Fruit fly (Drosophila melanogaster) whole organism, larva: ENCODE results near the gene Cyp12a4.
A peak's percentile ranks its signal among the peaks of the same experiment; 100 is the strongest.

Experiments
- noc ChIP-seq: fragments of 200-800 bp; sonication (Bioruptor generic); optimal IDR thresholded peaks from 3 replicates; lab custom pipeline; 2019; ENCODE audit warnings: missing biosample characterization, mild to moderate bottlenecking, missing genetic modification characterization, moderate library complexity

Gene Cyp12a4

dm6 chr3R:19105821-19106220 lies 29.1 kb upstream of the Cyp12a4 start:
- no peak for TF ChIP-seq noc (tag; lab: Kevin White, UChicago)

DNA sequence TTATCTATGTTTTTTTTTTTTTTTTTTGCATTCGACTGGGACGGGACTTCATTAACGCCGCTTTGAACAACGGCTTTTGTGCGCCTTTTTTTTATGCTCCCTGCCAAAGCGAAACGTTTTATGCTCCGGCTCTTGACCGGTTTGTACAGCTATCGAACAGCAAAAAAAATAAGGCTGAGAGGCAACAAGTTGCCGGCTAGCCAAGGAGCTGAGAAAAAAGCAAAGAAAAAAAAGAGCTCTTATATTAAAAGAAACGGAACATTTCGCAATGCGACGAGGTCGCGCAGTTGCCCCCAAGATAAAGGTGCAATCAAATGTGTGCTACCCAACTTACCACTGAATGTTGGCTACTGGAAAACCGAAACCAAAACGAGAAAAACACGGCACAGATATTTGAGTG lies 28.5 kb upstream of the Cyp12a4 start:
- TF ChIP-seq noc (tag; lab: Kevin White, UChicago) = no peak

dm6 chr3R:19107058-19107457 lies 27.9 kb upstream of the Cyp12a4 start:
- no peak for TF ChIP-seq noc (tag; lab: Kevin White, UChicago)

DNA sequence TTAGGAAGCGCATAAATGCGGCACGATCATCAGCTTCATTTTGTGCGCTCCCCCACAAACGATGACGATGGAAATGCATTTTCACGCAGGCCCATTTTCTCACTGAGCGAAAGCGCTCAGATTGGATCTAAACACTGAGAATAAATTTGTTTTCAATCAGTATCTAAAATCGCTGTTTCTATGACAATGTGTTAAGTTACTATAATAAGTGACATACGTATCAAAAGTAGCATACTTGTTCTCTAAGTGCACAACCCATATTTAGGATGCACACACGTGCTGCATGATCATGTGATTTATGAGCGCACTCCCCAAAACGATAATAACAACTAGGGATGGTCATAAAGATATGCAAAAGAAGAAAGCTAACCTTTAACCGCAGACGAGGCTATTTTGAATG lies 26.8 kb upstream of the Cyp12a4 start:
- no peak for TF ChIP-seq noc (tag; lab: Kevin White, UChicago)

DNA sequence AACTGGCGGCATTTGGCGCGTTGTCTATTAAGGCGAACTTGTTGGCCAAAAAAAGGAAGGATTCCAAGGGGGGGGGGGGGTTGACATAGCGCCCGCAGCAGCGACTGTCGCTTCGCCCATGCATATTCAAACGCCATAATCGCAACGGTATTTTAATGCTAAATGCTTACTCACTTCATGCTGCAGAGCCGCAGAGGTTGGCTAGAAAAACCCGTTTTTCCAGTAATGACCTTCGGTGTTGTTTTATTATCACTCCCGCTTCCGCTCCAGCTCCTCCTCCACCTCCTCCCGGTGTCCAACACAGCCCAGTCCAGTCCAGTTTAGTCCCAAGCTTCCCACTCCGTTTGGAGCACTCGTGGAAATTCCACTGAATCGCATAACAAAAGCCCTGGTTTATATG lies 23.8 kb upstream of the Cyp12a4 start:
- no peak for TF ChIP-seq noc (tag; lab: Kevin White, UChicago)

DNA sequence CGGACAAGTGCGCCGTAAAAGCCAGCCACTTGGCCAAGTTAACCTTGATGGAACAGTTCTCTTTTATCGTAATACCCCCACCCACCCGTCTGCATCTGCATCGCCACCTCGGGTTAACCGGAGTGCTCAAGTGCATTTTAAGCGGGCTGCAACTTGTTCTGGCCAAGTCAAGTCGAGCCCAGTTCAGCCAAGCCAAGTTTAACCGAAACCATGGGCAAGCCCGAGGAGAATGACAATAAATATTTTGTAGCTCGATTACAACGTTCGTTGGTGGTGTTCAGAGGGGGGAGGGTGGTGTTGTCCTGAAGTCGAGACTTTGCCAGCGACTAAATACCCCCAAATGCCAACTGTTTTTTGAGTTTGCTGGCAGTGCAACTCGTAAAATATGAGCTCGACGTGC lies 22.6 kb upstream of the Cyp12a4 start:
- TF ChIP-seq noc (tag; lab: Kevin White, UChicago) = no peak

dm6 chr3R:19113836-19114235 lies 21.1 kb upstream of the Cyp12a4 start:
- TF ChIP-seq noc (tag; lab: Kevin White, UChicago) = no peak

DNA sequence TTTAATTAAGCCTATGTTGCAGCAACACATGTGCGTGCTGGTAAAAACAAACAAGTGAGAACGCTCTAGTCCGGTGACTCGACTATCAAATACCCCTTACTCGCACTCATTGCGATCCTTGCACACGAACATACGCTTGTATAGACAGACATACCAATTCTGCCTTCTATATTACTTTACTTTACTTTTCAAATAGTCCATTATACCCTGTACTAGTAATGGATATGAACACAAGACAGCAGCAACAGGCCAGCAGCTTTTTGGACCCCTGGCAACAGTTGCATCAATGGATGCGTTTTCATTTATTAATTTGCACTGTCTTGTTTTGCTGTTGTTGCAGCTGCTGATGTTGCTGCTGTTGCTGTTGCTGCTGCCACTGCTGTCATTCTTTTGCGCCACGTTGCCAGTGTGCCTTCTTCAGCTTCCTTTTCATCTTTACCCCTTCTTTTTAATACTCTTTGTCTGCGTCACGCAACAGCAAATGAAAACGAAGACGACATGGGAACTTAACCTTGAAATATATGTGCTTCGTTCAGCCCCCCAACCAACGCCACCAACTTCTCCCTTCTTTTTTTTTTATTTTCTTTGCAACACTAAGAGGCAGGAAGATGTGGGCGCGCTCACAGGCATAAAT lies 16.3 kb upstream of the Cyp12a4 start:
- TF ChIP-seq noc (tag; lab: Kevin White, UChicago) = no peak

dm6 chr3R:19132146-19132833 lies 2.7 kb upstream of the Cyp12a4 start, which contains the start of gene Cyp12a5:
Gene Cyp12a5, plus strand, starts transcription at chr3R:19132648.
- TF ChIP-seq noc (tag; lab: Kevin White, UChicago) = peak; percentile 42

DNA sequence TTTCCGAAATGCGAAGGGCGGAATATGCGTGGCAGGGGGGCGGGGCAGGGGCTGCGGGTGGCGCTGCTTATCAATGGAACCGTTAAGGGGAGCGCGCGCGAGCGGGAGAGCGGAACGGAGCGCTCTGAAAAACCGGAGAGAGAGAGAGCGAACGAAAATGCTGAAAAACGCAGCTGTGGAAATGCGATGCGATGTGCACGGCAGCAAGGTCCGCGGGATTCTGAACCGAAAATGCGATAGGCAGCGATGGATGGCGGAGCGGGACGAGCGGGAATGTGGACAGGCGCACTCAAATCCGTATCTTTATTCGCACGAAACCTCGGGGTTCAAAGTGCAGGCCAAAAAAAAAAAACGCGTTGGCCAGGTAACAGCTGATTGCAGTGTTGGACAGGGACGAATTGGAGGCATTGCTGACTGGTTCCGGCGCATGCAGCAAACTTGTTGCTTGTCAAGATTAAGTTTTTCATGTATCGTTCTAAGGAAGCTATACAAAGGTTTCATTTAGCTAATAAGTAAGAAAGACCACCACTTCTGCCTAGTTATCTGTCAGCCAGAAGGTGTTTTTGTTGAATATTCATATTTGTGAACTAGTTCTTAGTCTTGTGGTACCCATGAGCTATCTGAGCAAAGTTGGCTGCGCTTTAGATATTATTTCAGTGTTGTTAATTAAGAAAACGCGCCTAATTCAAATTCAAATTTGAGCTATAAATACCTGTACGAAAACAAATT lies 12.7 kb downstream of the Cyp12a4 start, which contains the start of gene Ppcs:
Gene Ppcs (minus strand): TSS at position 400 of the 729 bp plus-strand sequence.
- TF ChIP-seq noc (tag; lab: Kevin White, UChicago) = peak; percentile 81

- no peak for TF ChIP-seq noc (tag; lab: Kevin White, UChicago)
Observed at dm6 chr3R:19150856-19151651, 16.1 kb downstream of the Cyp12a4 start.

DNA sequence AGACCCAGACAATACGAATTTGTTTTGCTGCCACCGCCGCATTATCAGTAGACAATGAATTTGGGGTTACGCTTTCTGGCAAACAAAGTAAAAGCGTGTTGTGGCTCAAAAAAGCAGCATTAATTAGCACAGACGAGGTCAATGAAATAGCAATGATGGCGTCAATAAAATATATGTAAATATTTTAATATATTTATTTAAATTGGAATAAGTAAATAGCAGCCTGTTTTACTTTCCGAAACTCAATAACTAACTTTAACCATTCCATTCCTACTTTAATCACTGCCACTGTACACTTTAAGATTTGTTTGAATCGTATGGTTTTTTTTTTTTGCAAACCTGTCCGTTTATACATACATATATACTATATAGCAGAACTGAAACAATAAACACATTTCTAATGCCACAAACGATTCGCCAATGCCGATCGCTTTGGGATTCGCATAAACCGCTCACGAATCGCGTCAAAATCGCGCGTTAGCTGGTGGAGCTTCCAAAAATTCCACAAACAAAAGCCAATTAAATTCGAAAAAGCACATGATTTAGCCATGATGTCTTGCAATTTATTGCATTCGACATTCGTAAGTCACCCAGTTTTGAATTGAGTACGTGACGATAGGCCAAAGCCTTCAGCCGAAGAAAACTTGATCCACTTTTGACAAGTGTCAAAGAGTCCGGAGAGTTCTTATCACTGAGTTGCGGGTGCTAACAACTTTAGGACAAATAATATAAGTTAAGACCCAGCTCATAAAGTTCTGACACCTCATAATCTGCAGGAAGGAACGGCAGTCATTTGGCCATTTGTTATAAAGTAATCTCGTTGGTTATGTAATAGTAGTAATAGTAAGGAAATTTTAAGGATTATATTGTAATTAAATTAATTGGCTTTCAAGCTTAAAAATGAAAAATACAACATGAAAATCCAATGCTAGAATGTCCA lies 17.2 kb downstream of the Cyp12a4 start:
- TF ChIP-seq noc (tag; lab: Kevin White, UChicago) = peak; percentile 83

DNA sequence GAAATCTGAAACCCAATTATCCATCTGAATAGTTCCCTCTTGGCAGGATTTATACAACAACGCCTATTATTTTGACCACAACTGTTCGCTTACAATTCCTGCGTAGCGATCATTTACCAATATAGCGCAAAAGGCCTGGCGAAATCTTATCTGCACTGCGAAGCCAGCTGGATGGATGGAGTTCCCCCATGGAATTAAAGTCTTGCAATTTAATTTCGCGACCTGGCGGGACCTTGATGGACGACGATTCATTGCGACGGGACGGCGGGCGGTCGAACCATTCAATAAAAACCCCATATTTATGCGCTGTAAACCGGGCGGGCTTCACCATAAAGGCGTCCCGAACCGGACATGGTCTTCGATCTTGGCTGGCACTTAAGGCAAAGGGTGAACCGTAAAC lies 17.9 kb downstream of the Cyp12a4 start:
- no peak for TF ChIP-seq noc (tag; lab: Kevin White, UChicago)

- peak; percentile 61 for TF ChIP-seq noc (tag; lab: Kevin White, UChicago)
Observed at dm6 chr3R:19153502-19153983, 18.6 kb downstream of the Cyp12a4 start, which contains the start of gene CG5835. Gene CG5835, minus strand, starts transcription at chr3R:19153686.
